Fruit fly (Drosophila melanogaster): ENCODE results near the gene CG33688.

Gene CG33688

DNA sequence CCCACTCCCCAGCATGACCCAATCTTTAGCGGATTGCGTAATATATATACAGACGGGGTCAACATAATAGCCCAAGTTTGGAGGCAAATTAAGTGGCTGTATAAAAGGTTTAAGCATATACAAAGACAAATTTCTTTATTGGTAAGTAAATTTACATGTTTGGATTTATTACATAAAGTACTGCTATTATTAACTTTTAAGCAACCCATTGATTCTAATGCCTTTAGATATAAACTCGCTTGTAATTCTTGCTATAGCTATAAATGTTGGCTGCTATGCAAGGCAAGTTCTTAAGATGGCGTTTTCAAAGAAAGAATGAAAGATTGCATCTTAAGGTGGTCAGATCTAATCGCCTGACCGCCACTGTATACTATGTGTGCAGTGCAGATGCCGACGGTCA lies 3.5 kb downstream of the CG33688 start (continued):
- TF ChIP-seq stc (GFP tag; IDR thresholded peaks at IDR 0.05) (no peak), Abd-B (GFP tag; optimal IDR thresholded peaks at IDR 0.05) (peak; percentile 48), Hand (GFP tag; optimal IDR thresholded peaks at IDR 0.05) (no peak), CG3726 (GFP tag; IDR thresholded peaks at IDR 0.05) (no peak), CG3995 (GFP tag; optimal IDR thresholded peaks at IDR 0.05) (no peak), D19A (tag; optimal IDR thresholded peaks at IDR 0.05) (no peak), NC2α (GFP tag; optimal IDR thresholded peaks at IDR 0.05) (no peak), CG7745 (tag; optimal IDR thresholded peaks at IDR 0.05) (no peak), wor (GFP tag; IDR thresholded peaks at IDR 0.05) (no peak), toy (GFP tag; IDR thresholded peaks at IDR 0.05) (no peak), ATbp (GFP tag; optimal IDR thresholded peaks at IDR 0.05) (no peak), Ets97D (GFP tag; optimal IDR thresholded peaks at IDR 0.05) (no peak), CG8290 (GFP tag; optimal IDR thresholded peaks at IDR 0.05) (no peak), CG8290 (tag; optimal IDR thresholded peaks at IDR 0.05) (no peak), Dp (GFP tag; optimal IDR thresholded peaks at IDR 0.05) (no peak), CG7271 (tag; optimal IDR thresholded peaks at IDR 0.05) (no peak), E2f2 (GFP tag; IDR thresholded peaks at IDR 0.05) (no peak), CG3847 (GFP tag; IDR thresholded peaks at IDR 0.05) (no peak), CG16813 (GFP tag; IDR thresholded peaks at IDR 0.05; ENCODE audit: partially characterized antibody) (no peak), chinmo (GFP tag; IDR thresholded peaks at IDR 0.05; ENCODE audit: partially characterized antibody) (no peak), ttk (GFP tag; IDR thresholded peaks at IDR 0.05) (peak; percentile 19; the same call in 1 of the 2 replicates), NFAT (GFP tag; IDR thresholded peaks at IDR 0.05) (no peak), Six4 (GFP tag; optimal IDR thresholded peaks at IDR 0.05) (no peak), CG14710 (tag; optimal IDR thresholded peaks at IDR 0.05) (no peak), jing (GFP tag; optimal IDR thresholded peaks at IDR 0.05) (no peak), CG11695 (GFP tag; IDR thresholded peaks at IDR 0.05) (peak; percentile 51; the same call in 2 of the 3 replicates), CG11085 (GFP tag; IDR thresholded peaks at IDR 0.05) (no peak), zfh2 (GFP tag; optimal IDR thresholded peaks at IDR 0.05) (peak; percentile 24), disco-r (GFP tag; optimal IDR thresholded peaks at IDR 0.05) (no peak), MTF-1 (GFP tag; optimal IDR thresholded peaks at IDR 0.05; ENCODE audit: borderline replicate concordance) (no peak), peb (GFP tag; IDR thresholded peaks at IDR 0.05) (no peak; the same call in 1 of the 2 replicates), Meics (GFP tag; optimal IDR thresholded peaks at IDR 0.05) (peak; percentile 63), CG43689 (GFP tag; IDR thresholded peaks at IDR 0.05) (no peak), gsb-n (tag; optimal IDR thresholded peaks at IDR 0.05) (no peak), stwl (tag; optimal IDR thresholded peaks at IDR 0.05) (no peak), twi (tag; optimal IDR thresholded peaks at IDR 0.05) (no peak), HLHmδ (GFP tag; optimal IDR thresholded peaks at IDR 0.05) (no peak), Nf-YC (tag; optimal IDR thresholded peaks at IDR 0.05) (peak; percentile 22), run (tag; optimal IDR thresholded peaks at IDR 0.05) (no peak), inv (GFP tag; IDR thresholded peaks at IDR 0.05; ENCODE audit: partially characterized antibody) (no peak), corto (GFP tag; optimal IDR thresholded peaks at IDR 0.05) (no peak), Rfx (GFP tag; IDR thresholded peaks at IDR 0.05) (no peak; the same call in 1 of the 2 replicates), Pdp1 (GFP tag; optimal IDR thresholded peaks at IDR 0.05) (peak; percentile 13 to 87), CG31388 (GFP tag; optimal IDR thresholded peaks at IDR 0.05) (no peak), kah (GFP tag; optimal IDR thresholded peaks at IDR 0.05) (no peak), Optix (GFP tag; IDR thresholded peaks at IDR 0.05) (no peak), crp (GFP tag; optimal IDR thresholded peaks at IDR 0.05) (no peak), zf30C (GFP tag; optimal IDR thresholded peaks at IDR 0.05) (no peak), CoRest (tag; optimal IDR thresholded peaks at IDR 0.05) (peak; percentile 51), CG11696 (GFP tag; IDR thresholded peaks at IDR 0.05) (0 out of 2 replicates have a peak, but pooled peaks have one; percentile 23), pho (GFP tag; optimal IDR thresholded peaks at IDR 0.05) (no peak)

All from whole organism, embryonic.